Fruit fly (Drosophila melanogaster) whole organism, embryonic: ENCODE measurements around the gene bb8.

Experiments
- Abd-B ChIP-seq: fragments of 200-800 bp; sonication (Bioruptor generic); optimal IDR thresholded peaks from 2 replicates; lab custom pipeline; 2018; ENCODE audit warnings: missing biosample characterization, mild to moderate bottlenecking, missing genetic modification characterization, moderate library complexity
- Awh ChIP-seq: fragments of 200-800 bp; sonication (Bioruptor generic); IDR thresholded peaks from 2 replicates; pipeline ENCODE4, ENCODE4 v1.3.6; 2022; ENCODE audit warnings: missing biosample characterization, missing genetic modification characterization
- BEAF-32 ChIP-seq: fragments of 200-800 bp; sonication (Bioruptor generic); optimal IDR thresholded peaks from 3 replicates; lab custom pipeline; 2017; ENCODE audit warnings: missing biosample characterization, missing genetic modification characterization, mild to moderate bottlenecking, moderate library complexity, missing genetic modification reagents
- CG10959 ChIP-seq: fragments of 200-800 bp; sonication (Bioruptor generic); IDR thresholded peaks from 2 replicates; pipeline ENCODE4 v1.3.6; 2022; ENCODE audit warnings: missing biosample characterization, missing genetic modification characterization
- CG11504 ChIP-seq: fragments of 200-800 bp; sonication (Bioruptor generic); optimal IDR thresholded peaks from 3 replicates; lab custom pipeline; 2019; ENCODE audit warnings: missing biosample characterization, mild to moderate bottlenecking, missing genetic modification characterization, moderate library complexity
- CG1233 ChIP-seq: fragments of 200-800 bp; sonication (Bioruptor generic); optimal IDR thresholded peaks from 4 replicates; lab custom pipeline; 2018; ENCODE audit warnings: missing biosample characterization, mild to moderate bottlenecking, missing genetic modification characterization
- CG15479 ChIP-seq: fragments of 200-800 bp; sonication (Bioruptor generic); optimal IDR thresholded peaks from 3 replicates; lab custom pipeline; 2019; ENCODE audit warnings: missing biosample characterization, mild to moderate bottlenecking, missing genetic modification characterization, moderate library complexity
- CG1647 ChIP-seq: fragments of 200-800 bp; sonication (Bioruptor generic); optimal IDR thresholded peaks from 3 replicates; lab custom pipeline; 2016; ENCODE audit warnings: missing biosample characterization, missing genetic modification characterization
- CG17328 ChIP-seq: fragments of 200-800 bp; sonication (Bioruptor generic); IDR thresholded peaks from 2 replicates; pipeline ENCODE4 v1.3.6; 2022; ENCODE audit warnings: missing biosample characterization, missing genetic modification characterization
- CG2678 ChIP-seq: fragments of 200-800 bp; sonication (Bioruptor generic); optimal IDR thresholded peaks from 3 replicates; lab custom pipeline; 2019; ENCODE audit warnings: missing biosample characterization, mild to moderate bottlenecking, missing genetic modification characterization, moderate library complexity
- CG3281 ChIP-seq: fragments of 200-800 bp; sonication (Bioruptor generic); optimal IDR thresholded peaks from 3 replicates; lab custom pipeline; 2017; ENCODE audit warnings: missing biosample characterization, mild to moderate bottlenecking, missing genetic modification characterization
- CG34422 ChIP-seq: fragments of 200-800 bp; sonication (Bioruptor generic); IDR thresholded peaks from 3 replicates; pipeline ENCODE4 v1.3.6; 2022; ENCODE audit warnings: missing biosample characterization, missing genetic modification characterization
- CG3726 ChIP-seq: fragments of 200-800 bp; sonication (Bioruptor generic); IDR thresholded peaks from 3 replicates; pipeline ENCODE4, ENCODE4 v1.3.6; 2022; ENCODE audit warnings: missing biosample characterization, missing genetic modification characterization
- CG5180 ChIP-seq: fragments of 200-800 bp; sonication (Bioruptor generic); optimal IDR thresholded peaks from 3 replicates; lab custom pipeline; 2017; ENCODE audit warnings: missing biosample characterization, missing genetic modification characterization, mild to moderate bottlenecking, moderate library complexity, missing genetic modification reagents
- CG6791 ChIP-seq: fragments of 200-800 bp; sonication (Bioruptor generic); IDR thresholded peaks from 3 replicates; pipeline ENCODE4 v1.3.6; 2022; ENCODE audit warnings: missing biosample characterization, missing genetic modification characterization; ENCODE audit not compliant: partially characterized antibody
- CG7745 ChIP-seq: fragments of 200-800 bp; sonication (Bioruptor generic); optimal IDR thresholded peaks from 2 replicates; lab custom pipeline; 2018; ENCODE audit warnings: missing biosample characterization, mild to moderate bottlenecking, missing genetic modification characterization, moderate library complexity
- CG8359 ChIP-seq: fragments of 200-800 bp; sonication (Bioruptor generic); optimal IDR thresholded peaks from 2 replicates; lab custom pipeline; 2017; ENCODE audit warnings: missing biosample characterization, mild to moderate bottlenecking, missing genetic modification characterization, borderline replicate concordance
- CG8388 ChIP-seq: fragments of 200-800 bp; sonication (Bioruptor generic); optimal IDR thresholded peaks from 2 replicates; lab custom pipeline; 2019; ENCODE audit warnings: missing biosample characterization, mild to moderate bottlenecking, missing genetic modification characterization, moderate library complexity
- CG9215 ChIP-seq: fragments of 200-800 bp; sonication (Bioruptor generic); IDR thresholded peaks from 2 replicates; pipeline ENCODE4 v1.3.6; 2022; ENCODE audit warnings: missing biosample characterization, missing genetic modification characterization
- Chrac-16 ChIP-seq: fragments of 200-800 bp; sonication (Bioruptor generic); optimal IDR thresholded peaks from 3 replicates; lab custom pipeline; 2016; ENCODE audit warnings: missing biosample characterization, missing genetic modification characterization
- D19B ChIP-seq: fragments of 200-800 bp; sonication (Bioruptor generic); optimal IDR thresholded peaks from 2 replicates; lab custom pipeline; 2017; ENCODE audit warnings: missing biosample characterization, mild to moderate bottlenecking, missing genetic modification characterization
- Dek ChIP-seq: fragments of 200-800 bp; sonication (Bioruptor generic); optimal IDR thresholded peaks from 3 replicates; lab custom pipeline; 2019; ENCODE audit warnings: missing biosample characterization, mild to moderate bottlenecking, missing genetic modification characterization, moderate library complexity
- Dfd ChIP-seq, 2 experiments: fragments of >200 bp; optimal IDR thresholded peaks; 2 replicates each; lab custom pipeline; 2017; ENCODE audit warnings: missing biosample characterization in 2 of 2, missing genetic modification characterization in 2 of 2
- Elba2 ChIP-seq: fragments of 200-800 bp; sonication (Bioruptor generic); optimal IDR thresholded peaks from 3 replicates; lab custom pipeline; 2016; ENCODE audit warnings: missing biosample characterization, missing genetic modification characterization
- H2.0 ChIP-seq: fragments of 200-800 bp; sonication (Bioruptor generic); IDR thresholded peaks from 2 replicates; pipeline ENCODE4 v1.3.6; 2022; ENCODE audit warnings: missing biosample characterization, missing genetic modification characterization
- Rx ChIP-seq: fragments of 200-800 bp; sonication (Bioruptor generic); IDR thresholded peaks from 2 replicates; pipeline ENCODE4 v1.3.6; 2022; ENCODE audit warnings: missing biosample characterization, missing genetic modification characterization
- Ssrp ChIP-seq: fragments of 200-800 bp; sonication (Bioruptor generic); optimal IDR thresholded peaks from 2 replicates; lab custom pipeline; 2018; ENCODE audit warnings: missing biosample characterization, mild to moderate bottlenecking, missing genetic modification characterization, moderate library complexity
- amos ChIP-seq: fragments of 200-800 bp; sonication (Bioruptor generic); IDR thresholded peaks from 2 replicates; pipeline ENCODE4 v1.3.6; 2022; ENCODE audit warnings: missing biosample characterization, missing genetic modification characterization; ENCODE audit not compliant: partially characterized antibody
- cad ChIP-seq: fragments of >200 bp; optimal IDR thresholded peaks from 2 replicates; lab custom pipeline; 2017; ENCODE audit warnings: missing biosample characterization, missing genetic modification characterization
- cwo ChIP-seq: fragments of 200-800 bp; sonication (Bioruptor generic); optimal IDR thresholded peaks from 3 replicates; lab custom pipeline; 2017; ENCODE audit warnings: missing biosample characterization, missing genetic modification characterization, mild to moderate bottlenecking, moderate library complexity, missing genetic modification reagents
- disco-r ChIP-seq: fragments of 200-800 bp; sonication (Bioruptor generic); optimal IDR thresholded peaks from 2 replicates; lab custom pipeline; 2016; ENCODE audit warnings: missing biosample characterization, missing genetic modification characterization
- dysf ChIP-seq: fragments of 200-800 bp; sonication (Bioruptor generic); IDR thresholded peaks from 3 replicates; pipeline ENCODE4 v1.3.6; 2022; ENCODE audit warnings: missing biosample characterization, missing genetic modification characterization
- fd3F ChIP-seq: fragments of 200-800 bp; sonication (Bioruptor generic); optimal IDR thresholded peaks from 2 replicates; lab custom pipeline; 2018; ENCODE audit warnings: missing biosample characterization, mild to moderate bottlenecking, missing genetic modification characterization, moderate library complexity
- hkb ChIP-seq, 2 experiments: fragments of 200-800 bp in 1 of 2; fragments of >200 bp in 1 of 2; sonication (Bioruptor generic) in 1 of 2; IDR thresholded peaks in 1 of 2; optimal IDR thresholded peaks in 1 of 2; 2 replicates each; pipeline versions ENCODE4 v1.3.6 to Lab custom; 2017 to 2022; ENCODE audit warnings: missing biosample characterization in 1 of 2, missing genetic modification characterization in 1 of 2
- ind ChIP-seq: fragments of 200-800 bp; sonication (Bioruptor generic); optimal IDR thresholded peaks from 3 replicates; lab custom pipeline; 2016; ENCODE audit warnings: missing biosample characterization, missing genetic modification characterization
- kah ChIP-seq: fragments of 200-800 bp; sonication (Bioruptor generic); optimal IDR thresholded peaks from 2 replicates; lab custom pipeline; 2018; ENCODE audit warnings: missing biosample characterization, mild to moderate bottlenecking, missing genetic modification characterization
- knrl ChIP-seq: fragments of 200-800 bp; sonication (Bioruptor generic); IDR thresholded peaks from 3 replicates; pipeline ENCODE4 v1.3.6; 2022; ENCODE audit warnings: missing biosample characterization, missing genetic modification characterization; ENCODE audit not compliant: partially characterized antibody
- mirr ChIP-seq: fragments of 200-800 bp; sonication (Bioruptor generic); optimal IDR thresholded peaks from 3 replicates; lab custom pipeline; 2018; ENCODE audit warnings: missing biosample characterization, mild to moderate bottlenecking, missing genetic modification characterization
- mld ChIP-seq: fragments of 200-800 bp; sonication (Bioruptor generic); IDR thresholded peaks from 3 replicates; pipeline ENCODE4 v1.3.6; 2022; ENCODE audit warnings: missing biosample characterization, missing genetic modification characterization; ENCODE audit not compliant: partially characterized antibody
- p53 ChIP-seq: fragments of 200-800 bp; sonication (Bioruptor generic); optimal IDR thresholded peaks from 2 replicates; lab custom pipeline; 2016; ENCODE audit warnings: missing biosample characterization, missing genetic modification characterization
- ranshi ChIP-seq: fragments of 200-800 bp; sonication (Bioruptor generic); IDR thresholded peaks from 2 replicates; pipeline ENCODE4 v1.3.6; 2022; ENCODE audit warnings: missing biosample characterization, missing genetic modification characterization
- sisA ChIP-seq: fragments of 200-800 bp; sonication (Bioruptor generic); IDR thresholded peaks from 2 replicates; pipeline ENCODE4 v1.3.6; 2022; ENCODE audit warnings: missing biosample characterization, missing genetic modification characterization
- tna ChIP-seq: fragments of 200-800 bp; sonication (Bioruptor generic); IDR thresholded peaks from 2 replicates; pipeline ENCODE4 v1.3.6; 2022; ENCODE audit warnings: missing biosample characterization, missing genetic modification characterization; ENCODE audit not compliant: partially characterized antibody
- twi ChIP-seq: fragments of 200-800 bp; optimal IDR thresholded peaks from 2 replicates; lab custom pipeline; 2019; ENCODE audit warnings: missing biosample characterization, mild to moderate bottlenecking, missing genetic modification characterization, moderate library complexity
- wek ChIP-seq: fragments of 200-800 bp; sonication (Bioruptor generic); optimal IDR thresholded peaks from 3 replicates; lab custom pipeline; 2018; ENCODE audit warnings: missing biosample characterization, mild to moderate bottlenecking, missing genetic modification characterization, moderate library complexity
- zfh2 ChIP-seq: fragments of 200-800 bp; sonication (Bioruptor generic); optimal IDR thresholded peaks from 2 replicates; lab custom pipeline; 2016; ENCODE audit warnings: missing biosample characterization, missing genetic modification characterization

bb8 gene

DNA sequence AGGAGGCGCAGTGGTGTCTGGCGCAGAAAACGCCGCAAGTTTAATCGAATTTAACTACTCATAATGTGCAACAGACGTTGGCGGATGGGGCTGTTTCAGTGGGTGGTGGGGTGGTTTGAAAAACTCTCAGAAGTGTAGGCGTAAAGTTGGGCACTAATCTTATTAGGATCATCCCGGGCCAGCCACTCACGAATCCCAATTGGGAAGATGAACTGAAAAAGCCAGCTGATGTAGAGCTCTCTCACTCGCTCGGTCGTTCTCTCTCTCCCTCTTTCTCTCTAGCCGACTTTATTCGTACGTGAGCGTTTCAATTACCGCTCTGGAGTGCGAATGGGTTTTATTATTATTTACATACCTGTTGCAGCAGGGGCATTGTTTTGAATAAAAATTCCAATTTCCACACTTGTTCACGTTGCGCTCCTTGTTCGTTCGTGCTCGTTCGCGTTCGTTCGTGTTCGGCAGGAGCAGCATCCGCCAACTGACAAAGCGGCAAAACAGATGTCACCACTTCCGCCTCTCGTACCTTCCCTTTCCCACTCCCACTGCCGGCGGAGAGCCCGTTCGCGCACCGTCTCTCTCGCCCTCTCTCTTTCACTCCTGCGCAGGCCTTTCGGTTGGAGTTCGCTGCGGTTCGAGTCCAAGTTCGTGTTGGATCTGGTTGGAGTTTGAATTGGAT is 11.1 kb downstream of the bb8 start (continued):
- TF ChIP-seq amos (no peak), hkb (optimal IDR thresholded peaks at IDR 0.05; lab: Kevin White, UChicago) (no peak), hkb (GFP tag; IDR thresholded peaks at IDR 0.05; lab: Robert Waterston, UW) (peak; percentile 23; the same call in 1 of the 2 replicates), CG8359 (GFP tag; lab: Kevin White, UChicago) (no peak), mirr (GFP tag; lab: Kevin White, UChicago) (no peak), tna (GFP tag; lab: Robert Waterston, UW) (no peak), disco-r (GFP tag; lab: Kevin White, UChicago) (no peak), fd3F (no peak), CG34422 (GFP tag; lab: Robert Waterston, UW) (no peak), sisA (GFP tag; lab: Robert Waterston, UW) (no peak), ranshi (GFP tag; lab: Robert Waterston, UW) (no peak), CG3726 (no peak), cad (peak; percentile 36), CG15479 (GFP tag; lab: Kevin White, UChicago) (peak; percentile 87), zfh2 (GFP tag; lab: Kevin White, UChicago) (no peak), Dek (tag; lab: Kevin White, UChicago) (no peak), Ssrp (tag; lab: Kevin White, UChicago) (no peak), CG1233 (GFP tag; lab: Kevin White, UChicago) (no peak), twi (peak; percentile 67), CG2678 (tag; lab: Kevin White, UChicago) (no peak), CG11504 (tag; lab: Kevin White, UChicago) (no peak), Chrac-16 (no peak), dysf (GFP tag; lab: Robert Waterston, UW) (no peak), Rx (GFP tag; lab: Robert Waterston, UW) (no peak), CG9215 (GFP tag; lab: Robert Waterston, UW) (no peak), BEAF-32 (no peak), kah (GFP tag; lab: Kevin White, UChicago) (no peak), cwo (GFP tag; lab: Kevin White, UChicago) (no peak), ind (GFP tag; lab: Kevin White, UChicago) (no peak), CG17328 (no peak), Elba2 (GFP tag; lab: Kevin White, UChicago) (peak; percentile 93), CG3281 (no peak), CG8388 (GFP tag; lab: Kevin White, UChicago) (no peak), CG7745 (tag; lab: Kevin White, UChicago) (no peak), Dfd (GFP tag; optimal IDR thresholded peaks at IDR 0.05; lab: Kevin White, UChicago) (no peak), knrl (GFP tag; lab: Robert Waterston, UW) (no peak), wek (no peak), D19B (GFP tag; lab: Kevin White, UChicago) (no peak), Awh (GFP tag; lab: Robert Waterston, UW) (no peak), CG10959 (GFP tag; lab: Robert Waterston, UW) (no peak), CG6791 (GFP tag; lab: Robert Waterston, UW) (no peak), CG5180 (GFP tag; lab: Kevin White, UChicago) (peak; percentile 98), p53 (GFP tag; lab: Kevin White, UChicago) (peak; percentile 96), Abd-B (no peak), mld (no peak), H2.0 (GFP tag; lab: Robert Waterston, UW) (no peak), CG1647 (GFP tag; lab: Kevin White, UChicago) (no peak)
